Worm (Caenorhabditis elegans) whole organism, L4/young adult: ENCODE measurements around the gene nuo-3.

Experiments
- W03F9.2 ChIP-seq: fragments of 150-350 bp; optimal IDR thresholded peaks from 2 replicates; lab custom pipeline; 2014; ENCODE audit warnings: missing biosample characterization, missing genetic modification characterization
- dao-5 ChIP-seq: sonication (generic microtip); optimal IDR thresholded peaks from 2 replicates; lab custom pipeline; 2016; ENCODE audit warnings: missing genotype, missing genetic modification characterization, moderate library complexity, missing compliant biosample characterization
- him-1 ChIP-seq: sonication (generic microtip); optimal IDR thresholded peaks from 2 replicates; lab custom pipeline; 2016; ENCODE audit warnings: missing genotype, missing genetic modification reagents, missing genetic modification characterization, missing compliant biosample characterization

DNA sequence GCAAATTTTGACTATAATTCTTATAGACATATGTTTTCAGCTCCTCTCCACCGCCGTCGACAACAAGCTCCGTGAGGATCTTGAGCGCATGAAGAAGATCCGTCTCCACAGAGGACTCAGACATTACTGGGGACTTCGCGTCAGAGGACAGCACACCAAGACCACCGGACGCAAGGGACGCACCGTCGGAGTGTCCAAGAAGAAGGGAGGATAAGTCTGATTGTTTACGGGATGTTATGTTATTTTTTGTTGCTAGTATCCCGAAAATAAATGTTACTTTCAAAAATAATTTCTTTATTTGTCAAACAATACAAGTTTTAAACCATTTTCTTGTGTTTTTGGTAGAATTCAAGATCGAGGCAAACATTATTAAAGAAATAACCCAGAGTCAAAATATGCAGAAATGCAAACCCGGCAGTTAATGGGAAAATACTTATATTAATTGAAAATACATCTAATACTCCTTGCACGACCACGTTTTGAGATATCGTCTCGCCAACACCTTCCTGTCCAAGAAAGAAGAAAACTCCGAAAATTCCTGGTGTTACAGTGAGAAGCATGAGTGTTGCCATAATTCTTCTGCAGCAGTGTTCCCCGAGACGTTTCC is 28.9 kb upstream of the nuo-3 start:
- no peak for TF ChIP-seq him-1
- TF ChIP-seq W03F9.2 (tag; lab: Kevin White, UChicago), result no peak
- TF ChIP-seq dao-5, result no peak
